Worm (Caenorhabditis elegans) whole organism, young adult: ENCODE results near the gene F11C7.7.

Experiments
- B0336.3 ChIP-seq: fragments of 200-800 bp; sonication (Bioruptor generic); IDR thresholded peaks from 2 replicates; pipeline ENCODE4 v1.3.6; 2022; ENCODE audit warnings: missing genetic modification characterization, missing compliant biosample characterization
- F57A8.1 ChIP-seq: fragments of 200-800 bp; sonication (Bioruptor generic); optimal IDR thresholded peaks from 2 replicates; lab custom pipeline; 2018; ENCODE audit warnings: mild to moderate bottlenecking, missing genetic modification characterization, moderate library complexity, missing compliant biosample characterization
- F57C9.4 ChIP-seq: sonication (generic microtip); optimal IDR thresholded peaks from 2 replicates; lab custom pipeline; 2017; ENCODE audit warnings: mild to moderate bottlenecking, missing genetic modification characterization, missing compliant biosample characterization
- K12H6.12 ChIP-seq: fragments of 200-800 bp; sonication (Bioruptor generic); optimal IDR thresholded peaks from 2 replicates; lab custom pipeline; 2018; ENCODE audit warnings: mild to moderate bottlenecking, missing genetic modification characterization, missing compliant biosample characterization
- T26A5.8 ChIP-seq: sonication (generic microtip); optimal IDR thresholded peaks from 2 replicates; lab custom pipeline; 2016; ENCODE audit warnings: missing genetic modification characterization, missing compliant biosample characterization
- Y53G8AR.9 ChIP-seq: fragments of 200-800 bp; sonication (Bioruptor generic); conservative IDR thresholded peaks from 2 replicates; pipeline ENCODE4 v1.3.6; 2022; ENCODE audit warnings: missing genetic modification reagents, missing genetic modification characterization, missing compliant biosample characterization
- Y79H2A.3 ChIP-seq: fragments of 200-800 bp; sonication (Bioruptor generic); conservative IDR thresholded peaks from 2 replicates; pipeline ENCODE4 v1.3.6; 2022; ENCODE audit warnings: missing genetic modification reagents, missing genetic modification characterization, missing compliant biosample characterization
- ama-1 ChIP-seq, 3 experiments: fragments of 150-350 bp in 1 of 3; sonication (generic microtip) in 2 of 3; optimal IDR thresholded peaks; 2 replicates each; lab custom pipeline; 2014 to 2018; ENCODE audit warnings: missing biosample characterization in 2 of 3, missing genetic modification characterization in 2 of 3, missing genetic modification reagents in 2 of 3
- aptf-2 ChIP-seq: fragments of 200-800 bp; sonication (Bioruptor generic); conservative IDR thresholded peaks from 2 replicates; pipeline ENCODE4 v1.3.6; 2022; ENCODE audit warnings: missing genetic modification reagents, missing genetic modification characterization, missing compliant biosample characterization
- attf-5 ChIP-seq: fragments of 200-800 bp; sonication (Bioruptor generic); optimal IDR thresholded peaks from 2 replicates; lab custom pipeline; 2018; ENCODE audit warnings: mild to moderate bottlenecking, missing genetic modification characterization, missing compliant biosample characterization
- ceh-27 ChIP-seq: fragments of 200-800 bp; sonication (Bioruptor generic); optimal IDR thresholded peaks from 2 replicates; lab custom pipeline; 2018; ENCODE audit warnings: mild to moderate bottlenecking, missing genetic modification characterization, moderate library complexity, missing compliant biosample characterization
- ceh-79 ChIP-seq: sonication (generic microtip); optimal IDR thresholded peaks from 2 replicates; lab custom pipeline; 2017; ENCODE audit warnings: mild to moderate bottlenecking, missing genetic modification characterization, missing compliant biosample characterization
- ceh-91 ChIP-seq: fragments of 200-800 bp; sonication (Bioruptor generic); IDR thresholded peaks from 2 replicates; pipeline ENCODE4 v1.3.6; 2022; ENCODE audit warnings: missing genetic modification reagents, missing genetic modification characterization, missing compliant biosample characterization
- dpl-1 ChIP-seq: fragments of 150-350 bp; optimal IDR thresholded peaks from 2 replicates; lab custom pipeline; 2014; ENCODE audit warnings: missing biosample characterization, missing genetic modification reagents, missing genetic modification characterization
- egrh-3 ChIP-seq: fragments of 200-800 bp; sonication (Bioruptor generic); IDR thresholded peaks from 2 replicates; pipeline ENCODE4 v1.3.6; 2022; ENCODE audit warnings: missing genetic modification reagents, missing genetic modification characterization, missing compliant biosample characterization
- ets-4 ChIP-seq: fragments of 200-800 bp; sonication (Bioruptor generic); optimal IDR thresholded peaks from 2 replicates; lab custom pipeline; 2018; ENCODE audit warnings: mild to moderate bottlenecking, missing genetic modification characterization, missing compliant biosample characterization
- hmg-1.2 ChIP-seq: fragments of 200-800 bp; sonication (Bioruptor generic); IDR thresholded peaks from 2 replicates; pipeline ENCODE4 v1.3.6; 2022; ENCODE audit warnings: missing genetic modification reagents, missing genetic modification characterization, missing compliant biosample characterization
- hsf-1 ChIP-seq: fragments of 200-800 bp; sonication (Bioruptor generic); IDR thresholded peaks from 2 replicates; pipeline ENCODE4 v1.3.6; 2022; ENCODE audit warnings: missing genetic modification reagents, missing genetic modification characterization, missing compliant biosample characterization
- lag-1 ChIP-seq: fragments of 200-800 bp; sonication (Bioruptor generic); IDR thresholded peaks from 2 replicates; pipeline ENCODE4 v1.3.6; 2022; ENCODE audit warnings: missing genetic modification reagents, missing genetic modification characterization, missing compliant biosample characterization
- let-607 ChIP-seq, 2 experiments: fragments of 200-800 bp in 1 of 2; sonication (Bioruptor generic) in 1 of 2; sonication (generic microtip) in 1 of 2; optimal IDR thresholded peaks; 2 replicates each; lab custom pipeline; 2016 to 2018; ENCODE audit warnings: mild to moderate bottlenecking in 2 of 2, missing compliant biosample characterization in 2 of 2, missing genetic modification characterization in 2 of 2, moderate library complexity in 2 of 2, missing genotype in 1 of 2
- lsl-1 ChIP-seq: fragments of 200-800 bp; sonication (Bioruptor generic); optimal IDR thresholded peaks from 2 replicates; lab custom pipeline; 2018; ENCODE audit warnings: mild to moderate bottlenecking, missing genetic modification characterization, moderate library complexity, missing compliant biosample characterization
- madf-6 ChIP-seq: fragments of 200-800 bp; sonication (Bioruptor generic); IDR thresholded peaks from 2 replicates; pipeline ENCODE4 v1.3.6; 2022; ENCODE audit warnings: missing genetic modification reagents, missing genetic modification characterization, missing compliant biosample characterization
- madf-8 ChIP-seq: fragments of 200-800 bp; sonication (Bioruptor generic); conservative IDR thresholded peaks from 2 replicates; pipeline ENCODE4 v1.3.6; 2022; ENCODE audit warnings: missing genetic modification reagents, missing genetic modification characterization, missing compliant biosample characterization
- mes-4 ChIP-seq: sonication (generic microtip); optimal IDR thresholded peaks from 2 replicates; lab custom pipeline; 2016; ENCODE audit warnings: missing genotype, missing genetic modification characterization, missing compliant biosample characterization
- nfya-1 ChIP-seq: sonication (generic microtip); optimal IDR thresholded peaks from 2 replicates; lab custom pipeline; 2017; ENCODE audit warnings: antibody characterized with exemption, missing compliant biosample characterization, missing genetic modification characterization, borderline replicate concordance; ENCODE audit not compliant: insufficient read depth
- nhr-120 ChIP-seq: fragments of 200-800 bp; sonication (Bioruptor generic); IDR thresholded peaks from 2 replicates; pipeline ENCODE4 v1.3.6; 2022; ENCODE audit warnings: missing genetic modification characterization, missing compliant biosample characterization
- nhr-27 ChIP-seq: fragments of 200-800 bp; sonication (Bioruptor generic); optimal IDR thresholded peaks from 2 replicates; lab custom pipeline; 2018; ENCODE audit warnings: mild to moderate bottlenecking, missing genetic modification characterization, moderate library complexity, missing compliant biosample characterization
- pha-4 ChIP-seq: fragments of 150-350 bp; sonication (generic microtip); optimal IDR thresholded peaks from 2 replicates; lab custom pipeline; 2014; ENCODE audit warnings: missing biosample characterization, missing genetic modification reagents, missing genetic modification characterization
- repo-1 ChIP-seq: sonication (generic microtip); optimal IDR thresholded peaks from 2 replicates; lab custom pipeline; 2017; ENCODE audit warnings: mild to moderate bottlenecking, missing genetic modification characterization, missing compliant biosample characterization
- xnd-1 ChIP-seq: sonication (generic microtip); optimal IDR thresholded peaks from 2 replicates; lab custom pipeline; 2016; ENCODE audit warnings: missing genotype, missing genetic modification reagents, missing genetic modification characterization, missing compliant biosample characterization
- zfh-2 ChIP-seq: fragments of 200-800 bp; sonication (Bioruptor generic); conservative IDR thresholded peaks from 2 replicates; pipeline ENCODE4 v1.3.6; 2022; ENCODE audit warnings: missing genetic modification reagents, missing genetic modification characterization, missing compliant biosample characterization
- ztf-26 ChIP-seq: sonication (generic microtip); optimal IDR thresholded peaks from 2 replicates; lab custom pipeline; 2017; ENCODE audit warnings: missing genetic modification characterization, missing compliant biosample characterization
- ztf-6 ChIP-seq: fragments of 200-800 bp; sonication (Bioruptor generic); IDR thresholded peaks from 2 replicates; pipeline ENCODE4 v1.3.6; 2022; ENCODE audit warnings: missing genetic modification reagents, missing genetic modification characterization, missing compliant biosample characterization

The F11C7.7 gene

DNA sequence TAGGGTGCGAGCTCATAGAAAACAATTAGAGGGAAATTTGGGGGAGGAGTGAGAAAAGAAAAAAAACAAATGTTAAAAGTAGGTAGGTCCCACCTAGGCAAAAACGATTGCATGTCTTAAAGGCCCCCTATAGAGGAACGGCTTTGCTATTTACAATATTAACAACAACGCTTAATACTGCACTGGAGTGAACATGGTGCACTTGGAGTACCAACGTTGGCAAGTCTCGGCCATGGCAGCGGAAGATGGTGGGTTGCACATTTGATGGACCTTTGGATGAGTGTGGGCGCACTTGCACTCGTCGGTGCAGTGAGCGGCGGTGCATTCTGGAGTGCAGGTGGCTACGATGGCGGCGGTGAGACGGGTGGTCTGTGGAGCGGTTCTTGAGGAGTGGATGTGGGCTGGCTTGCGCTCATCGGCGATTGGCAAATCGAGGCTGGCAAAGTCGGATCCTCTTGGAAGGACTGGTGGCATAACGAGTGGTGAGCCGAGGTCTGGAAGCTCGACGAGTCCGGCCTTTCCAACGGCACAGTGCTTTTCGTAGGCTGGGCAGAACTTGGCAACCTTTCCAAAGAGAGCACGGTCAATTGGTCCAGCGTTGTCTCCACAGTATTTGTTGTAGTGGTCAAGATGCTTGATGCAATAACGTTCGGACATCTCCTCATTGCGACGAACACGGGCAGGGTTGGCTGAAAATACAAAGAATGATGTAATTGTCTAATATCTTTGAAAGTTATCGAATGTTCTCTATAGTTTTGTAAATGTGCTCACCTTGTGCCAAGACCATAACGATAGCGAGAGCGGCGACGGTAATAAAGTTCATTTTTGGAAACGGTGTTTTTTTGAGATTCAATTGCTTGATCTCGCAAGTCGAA lies 22.4 kb downstream of the F11C7.7 start:
- TF ChIP-seq ama-1 (optimal IDR thresholded peaks at IDR 0.05; lab: Kevin White, UChicago) (peak; percentile 96), ama-1 (GFP tag; optimal IDR thresholded peaks at IDR 0.05; lab: Kevin White, UChicago) (no peak), hmg-1.2 (GFP tag; lab: Robert Waterston, UW) (no peak), nhr-120 (GFP tag; lab: Robert Waterston, UW) (no peak), egrh-3 (peak; percentile 74; the same call in 1 of the 2 replicates), zfh-2 (GFP tag; lab: Robert Waterston, UW) (peak; percentile 86), aptf-2 (GFP tag; lab: Robert Waterston, UW) (0 out of 2 replicates have a peak, but pooled peaks have one; percentile 12), ceh-27 (peak; percentile 2), lsl-1 (GFP tag; lab: Kevin White, UChicago) (no peak), ceh-79 (peak; percentile 59), B0336.3 (0 out of 2 replicates have a peak, but pooled peaks have one; percentile 13), repo-1 (tag; lab: Kevin White, UChicago) (peak; percentile 41), nhr-27 (peak; percentile 36), ztf-6 (GFP tag; lab: Robert Waterston, UW) (no peak), ztf-26 (tag; lab: Kevin White, UChicago) (peak; percentile 78)
- TF ChIP-seq, all 124 proteins: peak for 10

DNA sequence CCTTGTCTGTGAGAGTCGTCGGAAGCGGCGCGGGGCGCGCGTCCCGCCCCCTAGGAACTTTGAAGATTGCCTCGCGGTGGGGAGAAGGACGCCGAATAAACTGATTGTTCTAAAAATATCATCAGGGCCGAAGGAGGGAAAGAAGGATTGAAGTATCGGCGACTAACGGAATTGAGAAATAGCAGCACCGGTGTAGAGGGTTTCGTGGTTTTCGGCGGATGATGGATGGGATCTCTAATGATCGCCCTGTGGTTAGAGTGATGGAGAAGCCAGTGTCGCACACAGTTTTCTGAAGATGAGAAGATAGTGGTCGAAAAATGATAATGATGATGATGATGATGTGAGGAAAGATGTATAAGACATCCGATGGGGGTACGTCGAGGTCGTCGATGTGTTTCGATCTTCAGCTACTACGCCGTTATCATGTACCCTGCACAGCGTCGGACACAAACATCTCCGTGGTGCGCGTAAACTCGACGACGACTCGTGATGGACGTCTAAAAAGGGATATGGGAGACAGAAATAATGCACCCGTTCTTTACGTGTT lies 23.2 kb downstream of the F11C7.7 start, which contains the start of gene osm-11:
Gene osm-11 (minus strand): TSS at position 51 of the 547 bp plus-strand sequence.
- TF ChIP-seq ceh-91 (GFP tag; lab: Robert Waterston, UW) (no peak), pha-4 (tag; lab: Kevin White, UChicago) (no peak), xnd-1 (no peak), Y79H2A.3 (GFP tag; lab: Robert Waterston, UW) (no peak), lag-1 (GFP tag; lab: Robert Waterston, UW) (no peak)

DNA sequence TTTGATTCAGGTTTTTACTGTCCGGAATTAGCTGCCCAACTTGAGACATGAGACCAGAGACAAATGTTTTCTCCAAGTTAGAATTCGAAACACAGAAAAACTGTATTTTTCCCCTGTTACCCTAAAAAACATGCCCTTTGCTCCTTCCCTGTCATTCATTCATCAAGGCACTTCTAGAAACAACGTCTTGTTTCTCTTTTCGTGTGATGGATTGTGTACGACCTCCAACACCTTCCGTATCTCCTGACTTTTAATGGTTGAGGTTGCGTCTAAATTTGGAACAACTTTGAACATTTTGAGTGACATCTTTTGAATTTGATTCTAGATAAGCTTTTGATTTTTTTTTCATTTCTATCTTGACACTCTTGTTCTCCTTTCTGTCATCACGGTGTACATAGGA lies 24.2 kb downstream of the F11C7.7 start:
- TF ChIP-seq F57C9.4 (tag; lab: Kevin White, UChicago): no peak
- TF ChIP-seq T26A5.8 (tag; lab: Kevin White, UChicago): no peak
- TF ChIP-seq madf-6 (GFP tag; lab: Robert Waterston, UW): no peak
- TF ChIP-seq let-607 (tag; optimal IDR thresholded peaks at IDR 0.05; lab: Kevin White, UChicago): no peak
- no peak for TF ChIP-seq nfya-1 (tag; lab: Kevin White, UChicago)
- TF ChIP-seq dpl-1 (GFP tag; lab: Kevin White, UChicago): no peak
- TF ChIP-seq attf-5: no peak
- TF ChIP-seq mes-4 (tag; lab: Kevin White, UChicago): no peak
- no peak for TF ChIP-seq F57A8.1 (GFP tag; lab: Kevin White, UChicago)
- TF ChIP-seq ets-4: no peak
- TF ChIP-seq hsf-1 (GFP tag; lab: Robert Waterston, UW): no peak
- no peak for TF ChIP-seq K12H6.12 (tag; lab: Kevin White, UChicago)
- TF ChIP-seq madf-8 (GFP tag; lab: Robert Waterston, UW): no peak
- TF ChIP-seq Y53G8AR.9: no peak
